Fruit fly (Drosophila melanogaster) Kc167 (cell line): ENCODE measurements around the gene CG42526.

Experiments used
- Myc ChIP-seq: fragments of >200 bp; optimal IDR thresholded peaks from 2 replicates; lab custom pipeline; 2017; ENCODE audit warnings: missing external identifiers
- Sin3A ChIP-seq: fragments of >200 bp; optimal IDR thresholded peaks from 2 replicates; lab custom pipeline; 2018; ENCODE audit warnings: missing external identifiers
- h ChIP-seq: fragments of >200 bp; optimal IDR thresholded peaks from 3 replicates; lab custom pipeline; 2018; ENCODE audit warnings: missing external identifiers
- insv ChIP-seq: fragments of >200 bp; optimal IDR thresholded peaks from 3 replicates; lab custom pipeline; 2018; ENCODE audit warnings: missing external identifiers
- psq ChIP-seq: fragments of >200 bp; optimal IDR thresholded peaks from 2 replicates; lab custom pipeline; 2017; ENCODE audit warnings: missing external identifiers
- ttk ChIP-seq: sonication (Bioruptor generic); optimal IDR thresholded peaks from 2 replicates; lab custom pipeline; 2017; ENCODE audit warnings: missing external identifiers

dm6 chr3L:9461670-9462246 lies 26.6 kb upstream of the CG42526 start:
- TF ChIP-seq ttk (lab: Kevin White, UChicago) (no peak), h (lab: Kevin White, UChicago) (no peak), psq (lab: Kevin White, UChicago) (no peak), insv (no peak), Sin3A (lab: Kevin White, UChicago) (no peak), Myc (no peak)
